Fruit fly (Drosophila melanogaster): ENCODE measurements around the gene disp.

disp gene

DNA sequence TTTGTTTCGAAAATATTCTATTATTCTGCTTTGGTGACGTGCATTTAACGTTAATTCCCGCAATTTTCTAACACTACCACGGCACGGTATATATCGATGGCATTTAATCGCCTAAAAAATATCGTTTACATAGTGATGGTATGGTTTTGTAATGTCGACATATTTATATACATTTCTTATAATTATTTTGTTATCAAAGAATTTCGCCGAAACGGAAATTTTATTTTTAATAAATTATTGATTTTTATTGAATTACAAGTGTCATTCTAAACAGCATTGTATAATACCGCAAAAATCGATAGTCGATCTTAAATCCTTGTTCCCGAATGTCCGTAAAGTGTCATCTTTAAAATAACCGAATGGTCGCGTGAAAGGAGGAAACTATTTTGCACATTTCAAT lies 31.7 kb downstream of the disp start, which contains the start of the genes Sec20 and dgrn (continued):
- TF ChIP-seq woc (GFP tag; optimal IDR thresholded peaks at IDR 0.05) (peak; percentile 76), br (GFP tag; optimal IDR thresholded peaks at IDR 0.05) (peak; percentile 70), lola (GFP tag; optimal IDR thresholded peaks at IDR 0.05) (no peak), Hnf4 (GFP tag; optimal IDR thresholded peaks at IDR 0.05) (peak; percentile 88)

- TF ChIP-seq h (GFP tag; optimal IDR thresholded peaks at IDR 0.05) (peak; percentile 51), Sp1 (GFP tag; optimal IDR thresholded peaks at IDR 0.05) (no peak)
Observed at dm6 chr3R:5821750-5822149, 34.4 kb downstream of the disp start, which contains the start of gene CG46303. TSS of gene CG46303 (plus strand) at chr3R:5821972.

DNA sequence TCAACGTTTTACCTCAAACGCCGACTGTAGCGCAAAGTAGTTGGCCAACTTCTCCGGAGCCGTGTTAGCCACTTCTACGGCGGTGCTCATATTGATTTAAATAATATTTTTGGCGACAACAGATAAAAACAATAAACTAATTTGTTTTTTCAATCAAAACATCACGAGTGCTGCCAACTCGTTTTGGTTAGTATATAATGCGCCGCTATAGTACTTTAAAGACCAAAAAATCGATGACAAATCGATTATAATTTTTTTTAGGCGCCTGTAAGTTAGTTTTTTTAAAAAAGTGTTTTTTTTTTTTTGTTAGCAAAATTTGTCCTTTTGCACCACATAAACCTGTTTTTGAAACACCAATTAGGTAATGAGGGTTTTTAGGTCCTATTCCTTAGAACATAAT lies 34.9 kb downstream of the disp start, which contains the start of gene Hpr1:
TSS of gene Hpr1 (minus strand) at position 198 of the 400 bp plus-strand sequence.
- TF ChIP-seq HLH106 (tag; optimal IDR thresholded peaks at IDR 0.05) (no peak), sage (GFP tag; optimal IDR thresholded peaks at IDR 0.05) (peak; percentile 33), Mio (GFP tag; optimal IDR thresholded peaks at IDR 0.05) (no peak), Sp1 (GFP tag; optimal IDR thresholded peaks at IDR 0.05) (no peak), dl (GFP tag; optimal IDR thresholded peaks at IDR 0.05; ENCODE audit: insufficient read depth in 1 of 2, partially characterized antibody in 2 of 2) (no peak)

dm6 chr3R:5813157-5813659 lies 42.9 kb downstream of the disp start, which contains the start of gene CG42675:
TSS of gene CG42675 (plus strand) at chr3R:5813609.
- peak; percentile 25 for TF ChIP-seq CrebA (GFP tag; optimal IDR thresholded peaks at IDR 0.05; ENCODE audit: borderline replicate concordance)
- TF ChIP-seq CG32264 (GFP tag; optimal IDR thresholded peaks at IDR 0.05) = no peak
- TF ChIP-seq Hr78 (GFP tag; optimal IDR thresholded peaks at IDR 0.05) = no peak

- TF ChIP-seq fru (GFP tag; optimal IDR thresholded peaks at IDR 0.05) (no peak), ey (GFP tag; optimal IDR thresholded peaks at IDR 0.05) (no peak), Hr83 (GFP tag; optimal IDR thresholded peaks at IDR 0.05; ENCODE audit: poor library complexity, severe bottlenecking) (no peak), N (GFP tag; optimal IDR thresholded peaks at IDR 0.05) (no peak), Hnf4 (GFP tag; optimal IDR thresholded peaks at IDR 0.05) (no peak), CG32264 (GFP tag; optimal IDR thresholded peaks at IDR 0.05) (no peak), Sp1 (GFP tag; optimal IDR thresholded peaks at IDR 0.05) (no peak), CrebA (GFP tag; optimal IDR thresholded peaks at IDR 0.05; ENCODE audit: borderline replicate concordance) (no peak), Rel (GFP tag; optimal IDR thresholded peaks at IDR 0.05) (no peak), Rel (tag; optimal IDR thresholded peaks at IDR 0.05) (no peak), tai (GFP tag; optimal IDR thresholded peaks at IDR 0.05) (no peak), sv (GFP tag; optimal IDR thresholded peaks at IDR 0.05) (no peak), sage (GFP tag; optimal IDR thresholded peaks at IDR 0.05) (no peak), jim (GFP tag; optimal IDR thresholded peaks at IDR 0.05) (no peak), HLH106 (tag; optimal IDR thresholded peaks at IDR 0.05) (no peak)
Observed at dm6 chr3R:5801703-5802436, 54.2 kb downstream of the disp start, which contains the start of gene CG11000. TSS of gene CG11000 (plus strand) at chr3R:5802328.
